Fruit fly (Drosophila melanogaster) whole organism, prepupa: Measurements from ENCODE around the gene CG44227.

Experiments
- Blimp-1 ChIP-seq: fragments of 200-800 bp; sonication (Bioruptor generic); optimal IDR thresholded peaks from 3 replicates; lab custom pipeline; 2017; ENCODE audit warnings: missing biosample characterization, missing genetic modification characterization, mild to moderate bottlenecking, moderate library complexity, missing genetic modification reagents
- CG10631 ChIP-seq: fragments of 200-800 bp; sonication (Bioruptor generic); optimal IDR thresholded peaks from 2 replicates; lab custom pipeline; 2016; ENCODE audit warnings: missing biosample characterization, missing genetic modification characterization
- CG10669 ChIP-seq: fragments of 200-800 bp; sonication (Bioruptor generic); optimal IDR thresholded peaks from 3 replicates; lab custom pipeline; 2018; ENCODE audit warnings: missing biosample characterization, mild to moderate bottlenecking, missing genetic modification characterization, moderate library complexity
- CG11294 ChIP-seq: fragments of 200-800 bp; sonication (Bioruptor generic); IDR thresholded peaks from 2 replicates; pipeline ENCODE4 v1.3.6; 2022; ENCODE audit warnings: missing biosample characterization, missing genetic modification characterization
- CG11902 ChIP-seq: fragments of 200-800 bp; sonication (Bioruptor generic); optimal IDR thresholded peaks from 3 replicates; lab custom pipeline; 2016; ENCODE audit warnings: missing biosample characterization, missing genetic modification characterization
- CG15336 ChIP-seq: fragments of 200-800 bp; sonication (Bioruptor generic); IDR thresholded peaks from 2 replicates; pipeline ENCODE4 v1.3.6; 2022; ENCODE audit warnings: missing biosample characterization, missing genetic modification characterization
- CG1621 ChIP-seq: fragments of 200-800 bp; sonication (Bioruptor generic); optimal IDR thresholded peaks from 3 replicates; lab custom pipeline; 2018; ENCODE audit warnings: missing biosample characterization, mild to moderate bottlenecking, missing genetic modification characterization
- CG16779 ChIP-seq: fragments of 200-800 bp; sonication (Bioruptor generic); optimal IDR thresholded peaks from 3 replicates; lab custom pipeline; 2017; ENCODE audit warnings: missing biosample characterization, mild to moderate bottlenecking, missing genetic modification characterization
- CG3032 ChIP-seq: fragments of 200-800 bp; optimal IDR thresholded peaks from 2 replicates; lab custom pipeline; 2019; ENCODE audit warnings: missing biosample characterization, mild to moderate bottlenecking, missing genetic modification characterization, moderate library complexity
- CG31627 ChIP-seq: fragments of 200-800 bp; sonication (Bioruptor generic); optimal IDR thresholded peaks from 3 replicates; lab custom pipeline; 2016; ENCODE audit warnings: missing biosample characterization, missing genetic modification characterization
- CG32006 ChIP-seq: fragments of 200-800 bp; sonication (Bioruptor generic); optimal IDR thresholded peaks from 3 replicates; lab custom pipeline; 2017; ENCODE audit warnings: missing biosample characterization, mild to moderate bottlenecking, missing genetic modification characterization
- CG34406 ChIP-seq: fragments of 200-800 bp; sonication (Bioruptor generic); optimal IDR thresholded peaks from 3 replicates; lab custom pipeline; 2016; ENCODE audit warnings: missing biosample characterization, missing genetic modification characterization
- CG6163 ChIP-seq: fragments of 200-800 bp; sonication (Bioruptor generic); IDR thresholded peaks from 3 replicates; pipeline ENCODE4 v1.3.6; 2022; ENCODE audit warnings: missing biosample characterization, missing genetic modification characterization
- CG6276 ChIP-seq: fragments of 200-800 bp; sonication (Bioruptor generic); optimal IDR thresholded peaks from 2 replicates; lab custom pipeline; 2017; ENCODE audit warnings: missing biosample characterization, mild to moderate bottlenecking, missing genetic modification characterization
- CG6792 ChIP-seq: fragments of 200-800 bp; sonication (Bioruptor generic); optimal IDR thresholded peaks from 3 replicates; lab custom pipeline; 2016; ENCODE audit warnings: missing biosample characterization, missing genetic modification characterization
- CG6854 ChIP-seq: fragments of 200-800 bp; sonication (Bioruptor generic); optimal IDR thresholded peaks from 2 replicates; lab custom pipeline; 2017; ENCODE audit warnings: missing biosample characterization, mild to moderate bottlenecking, missing genetic modification characterization
- CG7368 ChIP-seq: fragments of 200-800 bp; sonication (Bioruptor generic); optimal IDR thresholded peaks from 3 replicates; lab custom pipeline; 2016; ENCODE audit warnings: missing biosample characterization, missing genetic modification characterization
- CG8119 ChIP-seq: fragments of 200-800 bp; sonication (Bioruptor generic); IDR thresholded peaks from 3 replicates; pipeline ENCODE4 v1.3.6; 2022; ENCODE audit warnings: missing biosample characterization, missing genetic modification characterization
- CG8632 ChIP-seq: fragments of 200-800 bp; sonication (Bioruptor generic); optimal IDR thresholded peaks from 3 replicates; lab custom pipeline; 2016; ENCODE audit warnings: missing biosample characterization, missing genetic modification characterization
- CG9139 ChIP-seq: fragments of 200-800 bp; sonication (Bioruptor generic); optimal IDR thresholded peaks from 3 replicates; lab custom pipeline; 2017; ENCODE audit warnings: missing biosample characterization, mild to moderate bottlenecking, missing genetic modification characterization
- Eip75B ChIP-seq: fragments of 200-800 bp; sonication (Bioruptor generic); optimal IDR thresholded peaks from 3 replicates; lab custom pipeline; 2016; ENCODE audit warnings: missing biosample characterization, missing genetic modification characterization
- Eip78C ChIP-seq: fragments of 200-800 bp; sonication (Bioruptor generic); peaks from one replicate; lab custom pipeline; 2016; ENCODE audit warnings: missing biosample characterization, missing genetic modification characterization
- Eip93F ChIP-seq: fragments of 200-800 bp; sonication (Bioruptor generic); optimal IDR thresholded peaks from 2 replicates; lab custom pipeline; 2016; ENCODE audit warnings: missing biosample characterization, mild to moderate bottlenecking, missing genetic modification characterization
- Ets21C ChIP-seq: fragments of 200-800 bp; sonication (Bioruptor generic); optimal IDR thresholded peaks from 3 replicates; lab custom pipeline; 2016; ENCODE audit warnings: missing biosample characterization, missing genetic modification characterization
- Ets96B ChIP-seq: fragments of 200-800 bp; optimal IDR thresholded peaks from 2 replicates; lab custom pipeline; 2019; ENCODE audit warnings: missing biosample characterization, mild to moderate bottlenecking, missing genetic modification characterization, moderate library complexity
- Gug ChIP-seq: fragments of 200-800 bp; sonication (Bioruptor generic); IDR thresholded peaks from 2 replicates; pipeline ENCODE4 v1.3.6; 2022; ENCODE audit warnings: missing biosample characterization, missing genetic modification characterization
- Hr39 ChIP-seq: fragments of 200-800 bp; sonication (Bioruptor generic); optimal IDR thresholded peaks from 2 replicates; lab custom pipeline; 2016; ENCODE audit warnings: missing biosample characterization, missing genetic modification characterization
- Hr4 ChIP-seq: fragments of 200-800 bp; sonication (Bioruptor generic); optimal IDR thresholded peaks from 3 replicates; lab custom pipeline; 2016; ENCODE audit warnings: missing biosample characterization, missing genetic modification characterization
- Lpt ChIP-seq: fragments of 200-800 bp; sonication (Bioruptor generic); optimal IDR thresholded peaks from 3 replicates; lab custom pipeline; 2016; ENCODE audit warnings: missing biosample characterization, missing genetic modification characterization
- Met ChIP-seq: fragments of 200-800 bp; sonication (Bioruptor generic); optimal IDR thresholded peaks from 3 replicates; lab custom pipeline; 2016; ENCODE audit warnings: missing biosample characterization, missing genetic modification characterization
- OdsH ChIP-seq: fragments of 200-800 bp; sonication (Bioruptor generic); optimal IDR thresholded peaks from 3 replicates; lab custom pipeline; 2016; ENCODE audit warnings: missing biosample characterization, missing genetic modification characterization
- Smox ChIP-seq: fragments of 200-800 bp; sonication (Bioruptor generic); optimal IDR thresholded peaks from 3 replicates; lab custom pipeline; 2016; ENCODE audit warnings: missing biosample characterization, missing genetic modification characterization
- Sox102F ChIP-seq: fragments of 200-800 bp; sonication (Bioruptor generic); optimal IDR thresholded peaks from 2 replicates; lab custom pipeline; 2016; ENCODE audit warnings: missing biosample characterization, mild to moderate bottlenecking, missing genetic modification characterization
- Sox15 ChIP-seq: fragments of 200-800 bp; sonication (Bioruptor generic); optimal IDR thresholded peaks from 3 replicates; lab custom pipeline; 2016; ENCODE audit warnings: missing biosample characterization, missing genetic modification characterization
- achi ChIP-seq: fragments of 200-800 bp; sonication (Bioruptor generic); optimal IDR thresholded peaks from 3 replicates; lab custom pipeline; 2016; ENCODE audit warnings: missing biosample characterization, missing genetic modification characterization
- acj6 ChIP-seq: fragments of 200-800 bp; sonication (Bioruptor generic); optimal IDR thresholded peaks from 3 replicates; lab custom pipeline; 2016; ENCODE audit warnings: missing biosample characterization, missing genetic modification characterization
- cyc ChIP-seq: fragments of 200-800 bp; sonication (Bioruptor generic); optimal IDR thresholded peaks from 3 replicates; lab custom pipeline; 2016; ENCODE audit warnings: missing biosample characterization, missing genetic modification characterization
- dac ChIP-seq: fragments of 200-800 bp; sonication (Bioruptor generic); optimal IDR thresholded peaks from 2 replicates; lab custom pipeline; 2017; ENCODE audit warnings: missing biosample characterization, mild to moderate bottlenecking, missing genetic modification characterization
- dsx ChIP-seq: fragments of 200-800 bp; optimal IDR thresholded peaks from 3 replicates; lab custom pipeline; 2019; ENCODE audit warnings: missing biosample characterization, mild to moderate bottlenecking, missing genetic modification characterization, moderate library complexity; ENCODE audit not compliant: poor library complexity, severe bottlenecking
- eg ChIP-seq: fragments of 200-800 bp; sonication (Bioruptor generic); IDR thresholded peaks from 3 replicates; pipeline ENCODE4 v1.3.6; 2022; ENCODE audit warnings: missing biosample characterization, missing genetic modification characterization
- esn ChIP-seq: fragments of 200-800 bp; sonication (Bioruptor generic); optimal IDR thresholded peaks from 2 replicates; lab custom pipeline; 2016; ENCODE audit warnings: missing biosample characterization, mild to moderate bottlenecking, missing genetic modification characterization, moderate library complexity
- fd59A ChIP-seq: fragments of 200-800 bp; sonication (Bioruptor generic); optimal IDR thresholded peaks from 2 replicates; lab custom pipeline; 2017; ENCODE audit warnings: missing biosample characterization, mild to moderate bottlenecking, missing genetic modification characterization, missing genetic modification reagents
- fd85E ChIP-seq: fragments of 200-800 bp; sonication (Bioruptor generic); optimal IDR thresholded peaks from 3 replicates; lab custom pipeline; 2016; ENCODE audit warnings: missing biosample characterization, missing genetic modification characterization
- fkh ChIP-seq: fragments of 200-800 bp; sonication (Bioruptor generic); optimal IDR thresholded peaks from 3 replicates; lab custom pipeline; 2017; ENCODE audit warnings: missing biosample characterization, mild to moderate bottlenecking, missing genetic modification characterization, moderate library complexity
- lz ChIP-seq: fragments of 200-800 bp; sonication (Bioruptor generic); optimal IDR thresholded peaks from 3 replicates; lab custom pipeline; 2016; ENCODE audit warnings: missing biosample characterization, missing genetic modification characterization
- net ChIP-seq: fragments of 200-800 bp; sonication (Bioruptor generic); optimal IDR thresholded peaks from 3 replicates; lab custom pipeline; 2016; ENCODE audit warnings: missing biosample characterization, missing genetic modification characterization
- pdm3 ChIP-seq: fragments of 200-800 bp; sonication (Bioruptor generic); optimal IDR thresholded peaks from 3 replicates; lab custom pipeline; 2016; ENCODE audit warnings: missing biosample characterization, missing genetic modification characterization
- salr ChIP-seq, 2 experiments: fragments of 200-800 bp; sonication (Bioruptor generic); optimal IDR thresholded peaks; 3 replicates each; lab custom pipeline; 2016 to 2018; ENCODE audit warnings: missing biosample characterization in 2 of 2, missing genetic modification characterization in 2 of 2, mild to moderate bottlenecking in 1 of 2
- spab ChIP-seq: fragments of 200-800 bp; sonication (Bioruptor generic); optimal IDR thresholded peaks from 2 replicates; lab custom pipeline; 2017; ENCODE audit warnings: missing biosample characterization, mild to moderate bottlenecking, missing genetic modification characterization, missing genetic modification reagents
- ss ChIP-seq, 2 experiments: fragments of 200-800 bp; sonication (Bioruptor generic); optimal IDR thresholded peaks; 2 replicates in 1 of 2; 3 replicates in 1 of 2; lab custom pipeline; 2017 to 2018; ENCODE audit warnings: mild to moderate bottlenecking in 2 of 2, missing biosample characterization in 2 of 2, missing genetic modification characterization in 2 of 2, moderate library complexity in 1 of 2
- svp ChIP-seq: fragments of 200-800 bp; sonication (Bioruptor generic); peaks from one replicate; lab custom pipeline; 2016; ENCODE audit warnings: missing biosample characterization, missing genetic modification characterization
- vri ChIP-seq: fragments of 200-800 bp; sonication (Bioruptor generic); optimal IDR thresholded peaks from 3 replicates; lab custom pipeline; 2016; ENCODE audit warnings: missing biosample characterization, mild to moderate bottlenecking, missing genetic modification characterization

The CG44227 gene

DNA sequence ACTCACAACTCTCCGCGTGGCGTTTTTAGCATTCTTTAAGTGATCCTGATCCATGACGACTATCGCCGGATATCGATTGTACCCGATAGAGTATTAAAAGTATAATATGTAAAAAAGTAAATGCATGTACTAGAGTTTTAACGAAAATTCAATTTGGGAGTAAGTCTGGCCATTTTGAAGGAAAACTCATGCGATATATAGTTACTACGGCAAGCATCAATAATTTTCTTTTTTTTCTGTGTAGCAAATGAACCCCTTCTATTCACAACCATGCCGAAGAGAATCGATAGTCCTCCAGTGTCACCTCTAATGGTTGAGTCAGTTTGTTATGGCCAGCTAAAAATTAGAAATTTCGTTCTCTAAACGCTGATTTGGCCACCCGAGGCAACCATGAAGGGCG is 32.2 kb downstream of the CG44227 start, which contains the start of the genes Sys1 and Dhod:
Gene Sys1, plus strand, starts transcription at position 91 of the 400 bp plus-strand sequence.
Gene Dhod, minus strand, starts transcription at position 186 of the 400 bp plus-strand sequence.
- TF ChIP-seq pdm3 (GFP tag; lab: Kevin White, UChicago) (peak; percentile 85), net (GFP tag; lab: Kevin White, UChicago) (peak; percentile 61), CG31627 (GFP tag; lab: Kevin White, UChicago) (peak; percentile 84), fd59A (GFP tag; lab: Kevin White, UChicago) (no peak), salr (GFP tag; optimal IDR thresholded peaks at IDR 0.05; lab: Kevin White, UChicago) (peak in 1 of 2 experiments; percentile 45), CG6854 (GFP tag; lab: Kevin White, UChicago) (no peak), Hr4 (GFP tag; lab: Kevin White, UChicago) (peak; percentile 84), Blimp-1 (GFP tag; lab: Kevin White, UChicago) (no peak), Ets96B (tag; lab: Kevin White, UChicago) (peak; percentile 54), CG8632 (peak; percentile 45), CG16779 (no peak), Gug (GFP tag; lab: Robert Waterston, UW) (peak; percentile 67), Met (GFP tag; lab: Kevin White, UChicago) (peak; percentile 79), dac (GFP tag; lab: Kevin White, UChicago) (peak; percentile 20), CG6792 (GFP tag; lab: Kevin White, UChicago) (peak; percentile 65), Smox (GFP tag; lab: Kevin White, UChicago) (peak; percentile 81), Eip93F (GFP tag; lab: Kevin White, UChicago) (no peak), Sox102F (GFP tag; lab: Kevin White, UChicago) (peak; percentile 81), fd85E (no peak), CG11902 (GFP tag; lab: Kevin White, UChicago) (peak; percentile 64), dsx (GFP tag; lab: Kevin White, UChicago) (peak; percentile 25), acj6 (GFP tag; lab: Kevin White, UChicago) (peak; percentile 77), Eip75B (GFP tag; lab: Kevin White, UChicago) (peak; percentile 75), spab (no peak), fkh (GFP tag; lab: Kevin White, UChicago) (no peak), ss (GFP tag; optimal IDR thresholded peaks at IDR 0.05; lab: Kevin White, UChicago) (peak in 1 of 2 experiments; percentile 15), OdsH (GFP tag; lab: Kevin White, UChicago) (peak; percentile 82), eg (peak; percentile 73; the same call in 2 of the 3 replicates), esn (peak; percentile 85), CG7368 (GFP tag; lab: Kevin White, UChicago) (peak; percentile 69), CG6163 (GFP tag; lab: Robert Waterston, UW) (peak; percentile 69; the same call in 2 of the 3 replicates), Ets21C (GFP tag; lab: Kevin White, UChicago) (peak; percentile 79), CG15336 (GFP tag; lab: Robert Waterston, UW) (peak; percentile 64), svp (peak; percentile 94), achi (peak; percentile 73), CG32006 (GFP tag; lab: Kevin White, UChicago) (peak; percentile 70), CG10669 (GFP tag; lab: Kevin White, UChicago) (peak; percentile 39), Sox15 (GFP tag; lab: Kevin White, UChicago) (peak; percentile 65), CG9139 (GFP tag; lab: Kevin White, UChicago) (no peak), CG34406 (peak; percentile 63), Lpt (GFP tag; lab: Kevin White, UChicago) (peak; percentile 44), lz (peak; percentile 81), Eip78C (GFP tag; lab: Kevin White, UChicago) (peak; percentile 89), CG8119 (GFP tag; lab: Robert Waterston, UW) (peak; percentile 53; the same call in 1 of the 3 replicates), CG11294 (GFP tag; lab: Robert Waterston, UW) (peak; percentile 53; the same call in 1 of the 2 replicates), vri (GFP tag; lab: Kevin White, UChicago) (peak; percentile 59), CG6276 (no peak), CG1621 (tag; lab: Kevin White, UChicago) (peak; percentile 29), Hr39 (peak; percentile 86), cyc (peak; percentile 82), CG3032 (peak; percentile 53), CG10631 (GFP tag; lab: Kevin White, UChicago) (peak; percentile 81)
